Fruit fly (Drosophila melanogaster): ENCODE results near the gene CG32213.
"Not testable (repeated sequence)": the region's sequence is repeated elsewhere in the genome, so short reads cannot be mapped to it uniquely, and the experiment has no call there.

- not testable (repeated sequence) for TF ChIP-seq tj (GFP tag; optimal IDR thresholded peaks at IDR 0.05); CG33017 (tag; optimal IDR thresholded peaks at IDR 0.05); Crg-1 (GFP tag; optimal IDR thresholded peaks at IDR 0.05); CG7045 (GFP tag; optimal IDR thresholded peaks at IDR 0.05); CG7101 (tag; optimal IDR thresholded peaks at IDR 0.05)
Measured at dm6 chr3L:19475478-19475877, at the start of gene CG32213, which contains the start of gene CG18294.
